Fruit fly (Drosophila melanogaster): ENCODE measurements around the gene CG1105.

DNA sequence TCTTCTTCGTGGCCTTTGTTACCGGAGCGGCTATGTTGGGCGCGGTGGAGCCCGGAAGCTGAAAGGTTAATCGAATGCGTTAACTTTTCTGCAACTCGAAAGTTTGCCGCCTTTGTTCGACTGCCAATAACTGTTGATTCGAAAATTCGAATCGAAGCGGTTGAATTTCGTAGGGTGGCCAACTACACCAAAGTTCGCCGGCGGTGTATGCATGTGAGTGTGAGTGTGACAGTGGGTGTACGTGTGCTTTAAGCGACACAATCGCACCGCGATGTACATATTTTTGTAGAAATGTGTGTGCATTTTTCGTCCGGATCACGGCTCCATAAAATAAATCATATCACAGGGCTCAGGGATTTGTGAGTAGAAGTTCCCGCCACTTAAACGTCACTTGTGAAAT lies 18.5 kb upstream of the CG1105 start:
- TF ChIP-seq psq (optimal IDR thresholded peaks at IDR 0.05) (no peak), h (optimal IDR thresholded peaks at IDR 0.05) (no peak), Sin3A (optimal IDR thresholded peaks at IDR 0.05) (no peak), insv (optimal IDR thresholded peaks at IDR 0.05) (no peak), ttk (optimal IDR thresholded peaks at IDR 0.05) (no peak)

Data from Kc167 (cell line).